Worm (Caenorhabditis elegans) whole organism, L4 larva: Measurements from ENCODE around the gene Y43F4A.4.
A peak's percentile ranks its signal among the peaks of the same experiment; 100 is the strongest.
"Not testable (repeated sequence)": the region's sequence is repeated elsewhere in the genome, so short reads cannot be mapped to it uniquely, and the experiment has no call there.

Experiments
- D1046.2 ChIP-seq: fragments of 200-800 bp; sonication (Bioruptor generic); IDR thresholded peaks from 2 replicates; pipeline ENCODE4 v1.3.6; 2022; ENCODE audit warnings: missing genetic modification characterization, missing compliant biosample characterization
- aha-1 ChIP-seq: fragments of 150-350 bp; peaks from one replicate; lab custom pipeline; 2014; ENCODE audit warnings: missing biosample characterization, missing genetic modification characterization
- ceh-20 ChIP-seq: fragments of 200-800 bp; sonication (Bioruptor generic); IDR thresholded peaks from 2 replicates; pipeline ENCODE4 v1.3.6; 2022; ENCODE audit warnings: missing genetic modification reagents, missing genetic modification characterization, missing compliant biosample characterization
- ceh-28 ChIP-seq: fragments of 150-350 bp; optimal IDR thresholded peaks from 2 replicates; lab custom pipeline; 2014; ENCODE audit warnings: missing biosample characterization, missing genetic modification reagents, missing genetic modification characterization
- ctbp-1 ChIP-seq: fragments of 200-800 bp; sonication (Bioruptor generic); IDR thresholded peaks from 2 replicates; pipeline ENCODE4 v1.3.6; 2022; ENCODE audit warnings: missing genetic modification reagents, missing genetic modification characterization, missing compliant biosample characterization
- egl-43 ChIP-seq: fragments of 200-800 bp; sonication (Bioruptor generic); IDR thresholded peaks from 2 replicates; pipeline ENCODE4 v1.3.6; 2022; ENCODE audit warnings: missing genetic modification reagents, missing genetic modification characterization, missing compliant biosample characterization
- fkh-10 ChIP-seq: fragments of 150-350 bp; optimal IDR thresholded peaks from 2 replicates; lab custom pipeline; 2014; ENCODE audit warnings: missing biosample characterization, missing genetic modification reagents, missing genetic modification characterization
- hlh-11 ChIP-seq: fragments of 200-800 bp; sonication (Bioruptor generic); optimal IDR thresholded peaks from 2 replicates; lab custom pipeline; 2018; ENCODE audit warnings: mild to moderate bottlenecking, missing genetic modification characterization, missing compliant biosample characterization
- hmg-1.1 ChIP-seq: fragments of 200-800 bp; sonication (Bioruptor generic); IDR thresholded peaks from 2 replicates; pipeline ENCODE4 v1.3.6; 2022; ENCODE audit warnings: missing genetic modification reagents, missing genetic modification characterization, missing compliant biosample characterization
- lin-29 ChIP-seq: fragments of 200-800 bp; sonication (Bioruptor generic); IDR thresholded peaks from 2 replicates; pipeline ENCODE4 v1.3.6; 2022; ENCODE audit warnings: missing genetic modification reagents, missing genetic modification characterization, missing compliant biosample characterization
- lin-38 ChIP-seq: fragments of 200-800 bp; sonication (Bioruptor generic); IDR thresholded peaks from 2 replicates; pipeline ENCODE4 v1.3.6; 2022; ENCODE audit warnings: missing genetic modification reagents, missing genetic modification characterization, missing compliant biosample characterization
- lin-39 ChIP-seq: fragments of 150-350 bp; optimal IDR thresholded peaks from 2 replicates; lab custom pipeline; 2014; ENCODE audit warnings: missing biosample characterization, missing genetic modification reagents, missing genetic modification characterization
- mep-1 ChIP-seq: fragments of 150-350 bp; sonication (generic microtip); optimal IDR thresholded peaks from 3 replicates; lab custom pipeline; 2014; ENCODE audit warnings: missing biosample characterization, missing genetic modification characterization
- nhr-10 ChIP-seq: fragments of 150-350 bp; optimal IDR thresholded peaks from 2 replicates; lab custom pipeline; 2014; ENCODE audit warnings: missing biosample characterization, missing genetic modification characterization
- nhr-11 ChIP-seq: fragments of 150-350 bp; optimal IDR thresholded peaks from 2 replicates; lab custom pipeline; 2014; ENCODE audit warnings: missing biosample characterization, missing genetic modification characterization
- nhr-28 ChIP-seq: fragments of 150-350 bp; optimal IDR thresholded peaks from 2 replicates; lab custom pipeline; 2014; ENCODE audit warnings: missing biosample characterization, missing genetic modification characterization
- pha-4 ChIP-seq, 2 experiments: fragments of 150-350 bp in 1 of 2; fragments of 200-800 bp in 1 of 2; sonication (Bioruptor generic) in 1 of 2; IDR thresholded peaks in 1 of 2; optimal IDR thresholded peaks in 1 of 2; 2 replicates each; pipeline versions ENCODE4 v1.3.6 to Lab custom; 2014 to 2022; ENCODE audit warnings: missing genetic modification characterization in 2 of 2, missing genetic modification reagents in 2 of 2, missing biosample characterization in 1 of 2, missing compliant biosample characterization in 1 of 2
- snpc-4 ChIP-seq: fragments of 150-350 bp; optimal IDR thresholded peaks from 2 replicates; lab custom pipeline; 2014; ENCODE audit warnings: missing biosample characterization, missing genetic modification characterization
- spr-3 ChIP-seq: fragments of 200-800 bp; sonication (Bioruptor generic); optimal IDR thresholded peaks from 2 replicates; lab custom pipeline; 2018; ENCODE audit warnings: mild to moderate bottlenecking, missing genetic modification characterization, missing compliant biosample characterization
- unc-130 ChIP-seq: sonication (generic microtip); optimal IDR thresholded peaks from 2 replicates; lab custom pipeline; 2016; ENCODE audit warnings: missing genetic modification reagents, missing genetic modification characterization, missing compliant biosample characterization
- unc-62 ChIP-seq, 3 experiments: fragments of 150-350 bp in 1 of 3; sonication (generic microtip); optimal IDR thresholded peaks in 2 of 3; peaks in 1 of 3; 1 replicate in 1 of 3; 2 replicates in 2 of 3; lab custom pipeline; 2014 to 2017; ENCODE audit warnings: missing biosample characterization in 3 of 3, missing genetic modification characterization in 3 of 3, missing genetic modification reagents in 3 of 3, missing genotype in 1 of 3
- zag-1 ChIP-seq: fragments of 150-350 bp; optimal IDR thresholded peaks from 2 replicates; lab custom pipeline; 2014; ENCODE audit warnings: missing biosample characterization, missing genetic modification characterization

The Y43F4A.4 gene

DNA sequence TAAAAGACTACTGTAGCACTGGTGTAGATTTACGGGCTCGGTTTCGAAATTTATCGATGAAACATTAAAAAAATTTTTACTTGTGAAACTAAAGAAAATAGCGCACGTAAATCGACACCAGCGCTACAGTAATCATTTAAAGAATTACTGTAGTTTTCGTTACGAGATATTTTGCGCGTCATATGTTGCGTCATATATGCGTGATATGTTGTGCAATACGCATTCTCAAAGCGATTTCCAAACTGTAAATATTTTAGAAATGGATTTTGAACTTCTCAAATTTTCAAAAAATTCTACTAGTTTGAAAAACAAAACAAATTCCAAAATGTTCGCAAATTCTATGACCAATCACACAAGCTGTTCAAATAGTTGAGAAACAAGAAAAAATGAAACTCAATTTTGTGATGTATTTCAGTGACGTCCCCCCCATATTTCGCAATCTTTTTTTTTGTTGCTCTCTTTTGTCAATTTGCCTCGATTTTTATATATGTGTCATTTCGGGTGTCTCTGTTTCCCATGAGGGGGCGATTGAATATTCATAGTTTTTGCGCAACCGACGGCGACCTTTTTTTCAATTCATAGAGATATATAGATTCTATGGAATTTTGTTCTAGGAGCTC, 32.6 kb downstream of the Y43F4A.4 start:
- TF ChIP-seq unc-62 (GFP tag; optimal IDR thresholded peaks at IDR 0.05 in 1 of 2; lab: Kevin White, UChicago), result peak in 1 of 2 experiments; percentile 73
- TF ChIP-seq unc-62 (tag; optimal IDR thresholded peaks at IDR 0.05; lab: Kevin White, UChicago), result no peak
- TF ChIP-seq nhr-11 (tag; lab: Kevin White, UChicago), result no peak
- no peak for TF ChIP-seq nhr-10 (tag; lab: Kevin White, UChicago)
- TF ChIP-seq lin-39 (tag; lab: Kevin White, UChicago), result no peak
- TF ChIP-seq aha-1 (tag; lab: Kevin White, UChicago), result peak; percentile 19
- TF ChIP-seq fkh-10, result peak; percentile 26
- TF ChIP-seq D1046.2 (GFP tag; lab: Robert Waterston, UW), result no peak
- TF ChIP-seq lin-29 (GFP tag; lab: Robert Waterston, UW), result no peak
- TF ChIP-seq spr-3 (GFP tag; lab: Kevin White, UChicago), result no peak
- TF ChIP-seq zag-1 (tag; lab: Kevin White, UChicago), result no peak
- TF ChIP-seq hmg-1.1 (GFP tag; lab: Robert Waterston, UW), result no peak

- TF ChIP-seq ceh-28 (tag; lab: Kevin White, UChicago), result no peak
- no peak for TF ChIP-seq nhr-28 (tag; lab: Kevin White, UChicago)
- no peak for TF ChIP-seq snpc-4 (tag; lab: Kevin White, UChicago)
- TF ChIP-seq pha-4 (GFP tag; IDR thresholded peaks at IDR 0.05; lab: Robert Waterston, UW), result 0 out of 2 replicates have a peak, but pooled peaks have one; percentile 32
- no peak for TF ChIP-seq pha-4 (tag; optimal IDR thresholded peaks at IDR 0.05; lab: Kevin White, UChicago)
- TF ChIP-seq ceh-20 (GFP tag; lab: Robert Waterston, UW), result 0 out of 2 replicates have a peak, but pooled peaks have one; percentile 8
Measured at ce11 chrIII:13285421-13285820, 40.0 kb downstream of the Y43F4A.4 start, which contains the start of gene F56A8.8. F56A8.8 (plus strand) TSS chrIII:13285721.

DNA sequence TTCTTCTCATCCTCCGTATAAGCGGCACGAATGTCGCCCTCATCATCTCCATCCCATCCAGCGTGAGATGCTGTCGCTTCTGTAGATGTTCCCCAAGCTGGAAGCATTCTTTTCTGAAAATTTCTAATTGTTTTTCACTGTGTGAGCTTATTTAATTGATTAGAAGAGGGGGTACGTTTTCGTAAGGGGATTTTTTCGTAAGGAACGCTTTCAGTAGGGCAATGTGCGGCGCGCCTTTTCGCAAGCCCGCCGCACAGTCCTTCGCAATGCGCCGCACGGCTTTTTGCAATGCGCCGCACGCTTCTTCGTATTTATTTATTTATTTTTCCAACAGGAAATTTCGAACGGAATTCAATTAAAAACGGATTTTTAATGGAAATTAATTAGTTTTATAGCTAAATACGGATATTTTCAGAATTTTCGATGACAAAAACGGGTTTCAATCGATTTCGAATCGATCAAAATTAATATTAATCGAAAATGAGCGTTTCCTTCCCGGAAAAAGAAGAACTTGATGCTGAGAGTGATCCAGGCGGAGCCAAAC, 47.7 kb downstream of the Y43F4A.4 start, which contains the start of gene set-25:
Gene set-25, minus strand, starts transcription at position 120 of the 544 bp plus-strand sequence.
- TF ChIP-seq egl-43 (GFP tag; lab: Robert Waterston, UW) (0 out of 2 replicates have a peak, but pooled peaks have one; percentile 23), lin-29 (GFP tag; lab: Robert Waterston, UW) (peak; percentile 17; the same call in 1 of the 2 replicates), ctbp-1 (GFP tag; lab: Robert Waterston, UW) (peak; percentile 36; the same call in 1 of the 2 replicates), unc-130 (GFP tag; lab: Kevin White, UChicago) (peak; percentile 13), hmg-1.1 (GFP tag; lab: Robert Waterston, UW) (peak; percentile 65), hlh-11 (tag; lab: Kevin White, UChicago) (peak; percentile 13), lin-38 (GFP tag; lab: Robert Waterston, UW) (peak; percentile 47), mep-1 (tag; lab: Kevin White, UChicago) (peak; percentile 36), aha-1 (tag; lab: Kevin White, UChicago) (peak; percentile 27), pha-4 (GFP tag; IDR thresholded peaks at IDR 0.05; lab: Robert Waterston, UW) (peak; percentile 50; the same call in 1 of the 2 replicates)
- TF ChIP-seq pha-4 (tag; optimal IDR thresholded peaks at IDR 0.05; lab: Kevin White, UChicago), result not testable (repeated sequence)
